Fruit fly (Drosophila melanogaster) whole organism, embryonic: Measurements from ENCODE around the gene Neto.

Experiments used
- BEAF-32 ChIP-seq: fragments of 200-800 bp; sonication (Bioruptor generic); optimal IDR thresholded peaks from 3 replicates; lab custom pipeline; 2017; ENCODE audit warnings: missing biosample characterization, missing genetic modification characterization, mild to moderate bottlenecking, moderate library complexity, missing genetic modification reagents
- Bgb ChIP-seq: fragments of 200-800 bp; sonication (Bioruptor generic); IDR thresholded peaks from 2 replicates; pipeline ENCODE4 v1.3.6; 2022; ENCODE audit warnings: missing biosample characterization, missing genetic modification characterization; ENCODE audit not compliant: partially characterized antibody
- CG12219 ChIP-seq: fragments of 200-800 bp; sonication (Bioruptor generic); optimal IDR thresholded peaks from 3 replicates; lab custom pipeline; 2018; ENCODE audit warnings: missing biosample characterization, mild to moderate bottlenecking, missing genetic modification characterization
- CG12659 ChIP-seq: fragments of 200-800 bp; sonication (Bioruptor generic); optimal IDR thresholded peaks from 3 replicates; lab custom pipeline; 2017; ENCODE audit warnings: mild to moderate bottlenecking, missing biosample characterization, missing genetic modification reagents, missing genetic modification characterization
- CG13624 ChIP-seq: fragments of 200-800 bp; sonication (Bioruptor generic); optimal IDR thresholded peaks from 2 replicates; lab custom pipeline; 2016; ENCODE audit warnings: missing biosample characterization, missing genetic modification characterization
- CG14710 ChIP-seq: fragments of 200-800 bp; sonication (Bioruptor generic); optimal IDR thresholded peaks from 3 replicates; lab custom pipeline; 2019; ENCODE audit warnings: missing biosample characterization, mild to moderate bottlenecking, missing genetic modification characterization, moderate library complexity
- CG14965 ChIP-seq: fragments of 200-800 bp; sonication (Bioruptor generic); optimal IDR thresholded peaks from 2 replicates; lab custom pipeline; 2016; ENCODE audit warnings: missing biosample characterization, missing genetic modification characterization, borderline replicate concordance
- CG15011 ChIP-seq: fragments of 200-800 bp; sonication (Bioruptor generic); optimal IDR thresholded peaks from 3 replicates; lab custom pipeline; 2018; ENCODE audit warnings: missing biosample characterization, mild to moderate bottlenecking, missing genetic modification characterization
- CG1832 ChIP-seq: fragments of 200-800 bp; sonication (Bioruptor generic); optimal IDR thresholded peaks from 2 replicates; lab custom pipeline; 2017; ENCODE audit warnings: missing biosample characterization, mild to moderate bottlenecking, missing genetic modification characterization, inconsistent platforms
- CG18476 ChIP-seq: fragments of 200-800 bp; sonication (Bioruptor generic); optimal IDR thresholded peaks from 2 replicates; lab custom pipeline; 2016; ENCODE audit warnings: missing biosample characterization, mild to moderate bottlenecking, missing genetic modification characterization
- CG18599 ChIP-seq: fragments of 200-800 bp; sonication (Bioruptor generic); optimal IDR thresholded peaks from 3 replicates; lab custom pipeline; 2017; ENCODE audit warnings: missing biosample characterization, missing genetic modification characterization, mild to moderate bottlenecking, moderate library complexity, missing genetic modification reagents
- CG18764 ChIP-seq: fragments of 200-800 bp; sonication (Bioruptor generic); optimal IDR thresholded peaks from 3 replicates; lab custom pipeline; 2016; ENCODE audit warnings: missing biosample characterization, missing genetic modification characterization
- CG31365 ChIP-seq: fragments of 200-800 bp; sonication (Bioruptor generic); optimal IDR thresholded peaks from 2 replicates; lab custom pipeline; 2018; ENCODE audit warnings: missing biosample characterization, mild to moderate bottlenecking, missing genetic modification characterization
- CG31388 ChIP-seq: fragments of 200-800 bp; sonication (Bioruptor generic); optimal IDR thresholded peaks from 2 replicates; lab custom pipeline; 2016; ENCODE audit warnings: missing biosample characterization, missing genetic modification characterization
- CG3281 ChIP-seq: fragments of 200-800 bp; sonication (Bioruptor generic); optimal IDR thresholded peaks from 3 replicates; lab custom pipeline; 2017; ENCODE audit warnings: missing biosample characterization, mild to moderate bottlenecking, missing genetic modification characterization
- CG33213 ChIP-seq: fragments of 200-800 bp; sonication (Bioruptor generic); optimal IDR thresholded peaks from 3 replicates; lab custom pipeline; 2016; ENCODE audit warnings: missing biosample characterization, missing genetic modification characterization
- CG6854 ChIP-seq: fragments of 200-800 bp; sonication (Bioruptor generic); optimal IDR thresholded peaks from 3 replicates; lab custom pipeline; 2017; ENCODE audit warnings: missing biosample characterization, mild to moderate bottlenecking, missing genetic modification characterization
- CG7839 ChIP-seq: fragments of 200-800 bp; sonication (Bioruptor generic); optimal IDR thresholded peaks from 3 replicates; lab custom pipeline; 2018; ENCODE audit warnings: missing biosample characterization, mild to moderate bottlenecking, missing genetic modification characterization, moderate library complexity
- CG8478 ChIP-seq: fragments of >200 bp; optimal IDR thresholded peaks from 2 replicates; lab custom pipeline; 2018
- CG9727 ChIP-seq: fragments of 200-800 bp; sonication (Bioruptor generic); optimal IDR thresholded peaks from 3 replicates; lab custom pipeline; 2017; ENCODE audit warnings: missing biosample characterization, mild to moderate bottlenecking, missing genetic modification characterization
- CrebB ChIP-seq: fragments of 200-800 bp; sonication (Bioruptor generic); optimal IDR thresholded peaks from 3 replicates; lab custom pipeline; 2018; ENCODE audit warnings: missing biosample characterization, mild to moderate bottlenecking, missing genetic modification characterization
- E2f1 ChIP-seq: fragments of 200-800 bp; sonication (Bioruptor generic); IDR thresholded peaks from 2 replicates; pipeline ENCODE4 v1.3.6; 2022; ENCODE audit warnings: missing biosample characterization, missing genetic modification characterization
- Ets65A ChIP-seq: fragments of 200-800 bp; sonication (Bioruptor generic); peaks from one replicate; lab custom pipeline; 2016; ENCODE audit warnings: missing biosample characterization, missing genetic modification characterization
- Fer2 ChIP-seq: fragments of 200-800 bp; sonication (Bioruptor generic); optimal IDR thresholded peaks from 2 replicates; lab custom pipeline; 2018; ENCODE audit warnings: missing biosample characterization, mild to moderate bottlenecking, missing genetic modification characterization, moderate library complexity
- Hand ChIP-seq: fragments of 200-800 bp; sonication (Bioruptor generic); optimal IDR thresholded peaks from 2 replicates; lab custom pipeline; 2017; ENCODE audit warnings: mild to moderate bottlenecking, missing biosample characterization, missing genetic modification reagents, missing genetic modification characterization
- Hr3 ChIP-seq: fragments of 200-800 bp; sonication (Bioruptor generic); optimal IDR thresholded peaks from 3 replicates; lab custom pipeline; 2016; ENCODE audit warnings: missing biosample characterization, missing genetic modification characterization
- Oaz ChIP-seq: fragments of 200-800 bp; sonication (Bioruptor generic); IDR thresholded peaks from 2 replicates; pipeline ENCODE4 v1.3.6; 2022; ENCODE audit warnings: missing biosample characterization, missing genetic modification characterization
- Pdp1 ChIP-seq, 2 experiments: fragments of 200-800 bp; sonication (Bioruptor generic); optimal IDR thresholded peaks; 3 replicates each; lab custom pipeline; 2016; ENCODE audit warnings: missing biosample characterization in 2 of 2, missing genetic modification characterization in 2 of 2, mild to moderate bottlenecking in 1 of 2, moderate library complexity in 1 of 2
- Six4 ChIP-seq: fragments of 200-800 bp; sonication (Bioruptor generic); optimal IDR thresholded peaks from 2 replicates; lab custom pipeline; 2016; ENCODE audit warnings: missing biosample characterization, missing genetic modification characterization
- Spps ChIP-seq: fragments of 200-800 bp; sonication (Bioruptor generic); optimal IDR thresholded peaks from 2 replicates; lab custom pipeline; 2018; ENCODE audit warnings: missing biosample characterization, mild to moderate bottlenecking, missing genetic modification characterization
- Taf1 ChIP-seq: fragments of 200-800 bp; sonication (Bioruptor generic); IDR thresholded peaks from 2 replicates; pipeline ENCODE4 v1.3.6; 2022; ENCODE audit warnings: missing biosample characterization, missing genetic modification characterization
- Tbp ChIP-seq: fragments of >200 bp; optimal IDR thresholded peaks from 2 replicates; lab custom pipeline; 2018; ENCODE audit warnings: missing biosample characterization, missing genetic modification characterization
- Trl ChIP-seq, 3 experiments: fragments of >200 bp in 2 of 3; fragments of 200-800 bp in 1 of 3; sonication (Bioruptor generic) in 1 of 3; optimal IDR thresholded peaks; 2 replicates in 1 of 3; 3 replicates in 2 of 3; lab custom pipeline; 2016 to 2017; ENCODE audit warnings: missing biosample characterization in 1 of 3, missing genetic modification characterization in 1 of 3
- chm ChIP-seq: fragments of 200-800 bp; sonication (Bioruptor generic); IDR thresholded peaks from 2 replicates; pipeline ENCODE4 v1.3.6; 2022; ENCODE audit warnings: missing biosample characterization, missing genetic modification characterization
- croc ChIP-seq: fragments of 200-800 bp; sonication (Bioruptor generic); conservative IDR thresholded peaks from 3 replicates; pipeline ENCODE4 v1.3.6; 2022; ENCODE audit warnings: missing biosample characterization, missing genetic modification characterization
- disco-r ChIP-seq: fragments of 200-800 bp; sonication (Bioruptor generic); optimal IDR thresholded peaks from 2 replicates; lab custom pipeline; 2016; ENCODE audit warnings: missing biosample characterization, missing genetic modification characterization
- en ChIP-seq: fragments of 200-800 bp; sonication (Bioruptor generic); optimal IDR thresholded peaks from 2 replicates; lab custom pipeline; 2016; ENCODE audit warnings: missing biosample characterization, missing genetic modification characterization
- kni ChIP-seq: fragments of 200-800 bp; sonication (Bioruptor generic); optimal IDR thresholded peaks from 3 replicates; lab custom pipeline; 2017; ENCODE audit warnings: mild to moderate bottlenecking, missing biosample characterization, missing genetic modification reagents, missing genetic modification characterization
- lbe ChIP-seq: fragments of 200-800 bp; sonication (Bioruptor generic); optimal IDR thresholded peaks from 2 replicates; lab custom pipeline; 2016; ENCODE audit warnings: missing biosample characterization, mild to moderate bottlenecking, missing genetic modification characterization
- nom ChIP-seq: fragments of 200-800 bp; sonication (Bioruptor generic); optimal IDR thresholded peaks from 2 replicates; lab custom pipeline; 2017; ENCODE audit warnings: missing biosample characterization, missing genetic modification characterization, mild to moderate bottlenecking, moderate library complexity, missing genetic modification reagents
- pnt ChIP-seq: fragments of 200-800 bp; sonication (Bioruptor generic); optimal IDR thresholded peaks from 3 replicates; lab custom pipeline; 2016; ENCODE audit warnings: missing biosample characterization, missing genetic modification characterization
- seq ChIP-seq: fragments of 200-800 bp; sonication (Bioruptor generic); IDR thresholded peaks from 2 replicates; pipeline ENCODE4 v1.3.6; 2022; ENCODE audit warnings: missing biosample characterization, missing genetic modification characterization
- sisA ChIP-seq: fragments of 200-800 bp; sonication (Bioruptor generic); IDR thresholded peaks from 2 replicates; pipeline ENCODE4 v1.3.6; 2022; ENCODE audit warnings: missing biosample characterization, missing genetic modification characterization
- sna ChIP-seq: fragments of 200-800 bp; sonication (Bioruptor generic); IDR thresholded peaks from 2 replicates; pipeline ENCODE4 v1.3.6; 2022; ENCODE audit warnings: missing biosample characterization, missing genetic modification characterization; ENCODE audit not compliant: partially characterized antibody
- tio ChIP-seq: fragments of 200-800 bp; sonication (Bioruptor generic); optimal IDR thresholded peaks from 2 replicates; lab custom pipeline; 2017; ENCODE audit warnings: missing biosample characterization, missing genetic modification characterization, inconsistent platforms
- trem ChIP-seq: fragments of 200-800 bp; optimal IDR thresholded peaks from 3 replicates; lab custom pipeline; 2019; ENCODE audit warnings: missing biosample characterization, mild to moderate bottlenecking, missing genetic modification characterization, moderate library complexity
- twi ChIP-seq: fragments of 200-800 bp; optimal IDR thresholded peaks from 2 replicates; lab custom pipeline; 2019; ENCODE audit warnings: missing biosample characterization, mild to moderate bottlenecking, missing genetic modification characterization, moderate library complexity

Gene Neto

dm6 chrX:13563483-13564443, 118.1 kb downstream of the Neto start, which contains the start of the genes CG46311 and Tpst (continued):
- TF ChIP-seq E2f1, result peak; percentile 38; the same call in 1 of the 2 replicates
- peak; percentile 21 for TF ChIP-seq tio (GFP tag; lab: Kevin White, UChicago)
- TF ChIP-seq CG18476 (GFP tag; lab: Kevin White, UChicago), result no peak
- no peak for TF ChIP-seq disco-r (GFP tag; lab: Kevin White, UChicago)
- TF ChIP-seq CG13624 (GFP tag; lab: Kevin White, UChicago), result peak; percentile 51
- TF ChIP-seq CrebB (tag; lab: Kevin White, UChicago), result no peak
- TF ChIP-seq CG9727 (GFP tag; lab: Kevin White, UChicago), result peak; percentile 9
- TF ChIP-seq nom (GFP tag; lab: Kevin White, UChicago), result peak; percentile 31
- TF ChIP-seq sna (GFP tag; lab: Robert Waterston, UW), result 0 out of 2 replicates have a peak, but pooled peaks have one; percentile 34
- peak; percentile 61 for TF ChIP-seq Pdp1 (GFP tag; optimal IDR thresholded peaks at IDR 0.05; lab: Kevin White, UChicago)
- no peak for TF ChIP-seq CG12219 (GFP tag; lab: Kevin White, UChicago)
- no peak for TF ChIP-seq CG31365 (tag; lab: Kevin White, UChicago)
- peak; percentile 39 for TF ChIP-seq en (GFP tag; lab: Kevin White, UChicago)
- TF ChIP-seq Trl (optimal IDR thresholded peaks at IDR 0.05; lab: Kevin White, UChicago), result no peak
- peak; percentile 72 for TF ChIP-seq Trl (GFP tag; optimal IDR thresholded peaks at IDR 0.05; lab: Kevin White, UChicago)
- TF ChIP-seq CG6854, result no peak
- peak; percentile 66 for TF ChIP-seq pnt (GFP tag; lab: Kevin White, UChicago)
- TF ChIP-seq Taf1, result 0 out of 2 replicates have a peak, but pooled peaks have one; percentile 19
- no peak for TF ChIP-seq Spps
- TF ChIP-seq CG3281 (GFP tag; lab: Kevin White, UChicago), result peak; percentile 27
- no peak for TF ChIP-seq Oaz (GFP tag; lab: Robert Waterston, UW)
- no peak for TF ChIP-seq seq
- TF ChIP-seq twi (tag; lab: Kevin White, UChicago), result no peak
- peak; percentile 41 for TF ChIP-seq Six4 (GFP tag; lab: Kevin White, UChicago)
- peak; percentile 83 for TF ChIP-seq CG14965
- TF ChIP-seq CG1832 (GFP tag; lab: Kevin White, UChicago), result peak; percentile 44
- peak; percentile 2 for TF ChIP-seq CG31388 (GFP tag; lab: Kevin White, UChicago)
- peak; percentile 13; the same call in 1 of the 3 replicates for TF ChIP-seq croc (GFP tag; lab: Robert Waterston, UW)
- peak; percentile 82 for TF ChIP-seq CG12659 (GFP tag; lab: Kevin White, UChicago)
- peak; percentile 56; the same call in 1 of the 2 replicates for TF ChIP-seq chm (GFP tag; lab: Robert Waterston, UW)
- TF ChIP-seq trem, result peak; percentile 43
- TF ChIP-seq Tbp (GFP tag; lab: Kevin White, UChicago), result no peak
- TF ChIP-seq CG18599 (GFP tag; lab: Kevin White, UChicago), result peak; percentile 63
- peak; percentile 96 for TF ChIP-seq Ets65A
- TF ChIP-seq kni (GFP tag; lab: Kevin White, UChicago), result peak; percentile 8
- TF ChIP-seq Bgb, result peak; percentile 51
- TF ChIP-seq lbe, result no peak
- TF ChIP-seq CG15011 (GFP tag; lab: Kevin White, UChicago), result no peak
- TF ChIP-seq CG18764 (GFP tag; lab: Kevin White, UChicago), result peak; percentile 49
- peak; percentile 48 for TF ChIP-seq BEAF-32
- no peak for TF ChIP-seq Hand (GFP tag; lab: Kevin White, UChicago)
- peak; percentile 67 for TF ChIP-seq sisA
- TF ChIP-seq CG14710 (tag; lab: Kevin White, UChicago), result peak; percentile 48
- no peak for TF ChIP-seq CG8478
- TF ChIP-seq CG33213 (GFP tag; lab: Kevin White, UChicago), result peak; percentile 95
- peak; percentile 54 for TF ChIP-seq Hr3 (GFP tag; lab: Kevin White, UChicago)
- peak; percentile 66 for TF ChIP-seq CG7839
- TF ChIP-seq Fer2 (tag; lab: Kevin White, UChicago), result no peak
